Fruit fly (Drosophila melanogaster) Kc167 (cell line): Measurements from ENCODE around the gene tal-1A.

Experiments
- Myc ChIP-seq: fragments of >200 bp; optimal IDR thresholded peaks from 2 replicates; lab custom pipeline; 2017; ENCODE audit warnings: missing external identifiers
- Sin3A ChIP-seq: fragments of >200 bp; optimal IDR thresholded peaks from 2 replicates; lab custom pipeline; 2018; ENCODE audit warnings: missing external identifiers
- h ChIP-seq: fragments of >200 bp; optimal IDR thresholded peaks from 3 replicates; lab custom pipeline; 2018; ENCODE audit warnings: missing external identifiers
- insv ChIP-seq: fragments of >200 bp; optimal IDR thresholded peaks from 3 replicates; lab custom pipeline; 2018; ENCODE audit warnings: missing external identifiers
- psq ChIP-seq: fragments of >200 bp; optimal IDR thresholded peaks from 2 replicates; lab custom pipeline; 2017; ENCODE audit warnings: missing external identifiers
- ttk ChIP-seq: sonication (Bioruptor generic); optimal IDR thresholded peaks from 2 replicates; lab custom pipeline; 2017; ENCODE audit warnings: missing external identifiers

tal-1A gene

DNA sequence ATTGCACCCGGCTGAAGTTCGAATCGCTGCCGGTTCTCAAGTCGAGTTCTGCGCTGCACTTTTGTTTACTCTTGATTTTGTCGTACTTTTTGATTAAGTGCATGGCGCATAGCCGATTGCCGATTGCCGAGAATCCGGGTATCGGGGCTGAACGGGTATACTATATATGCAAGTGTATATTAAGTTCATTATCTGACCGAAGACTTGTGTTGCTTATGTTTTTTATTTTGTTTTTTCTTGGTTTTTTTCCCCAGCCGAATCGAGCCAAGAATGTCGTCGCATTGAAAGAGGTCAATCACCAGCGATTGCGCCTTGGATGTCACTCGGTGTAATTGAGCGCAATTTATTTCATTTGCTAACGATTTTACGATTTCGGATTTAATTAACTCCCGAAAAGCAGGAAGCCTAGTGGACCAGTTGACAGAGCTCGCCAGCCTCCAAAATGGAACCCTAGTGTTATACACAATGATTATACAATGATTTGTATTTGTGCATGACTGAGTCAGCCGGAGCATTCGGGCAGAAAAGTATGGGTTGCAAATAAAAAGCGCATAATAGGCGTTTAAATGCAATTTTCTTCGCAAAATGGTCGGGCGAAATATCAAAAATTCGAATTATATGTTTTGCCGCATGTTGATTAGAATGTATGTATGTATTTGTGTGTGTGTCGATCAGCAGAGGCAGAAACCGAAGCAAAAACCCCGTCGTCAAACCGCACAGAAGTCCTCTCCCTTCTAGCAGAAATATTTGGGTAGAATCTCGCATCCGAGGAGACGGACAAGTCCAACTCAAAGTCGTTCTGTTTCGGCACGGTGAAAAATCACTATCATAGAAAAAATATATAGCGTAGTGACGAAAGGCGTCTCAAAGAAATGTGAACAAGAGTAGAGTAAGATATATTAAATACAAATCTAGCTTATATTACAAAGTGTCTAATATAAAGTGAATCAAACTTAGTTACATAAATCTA is 15.3 kb downstream of the tal-1A start, which contains the start of gene Mst87F:
TSS of gene Mst87F (minus strand) at position 56 of the 970 bp plus-strand sequence.
- TF ChIP-seq h (lab: Kevin White, UChicago) (no peak), psq (lab: Kevin White, UChicago) (no peak), ttk (lab: Kevin White, UChicago) (no peak), insv (lab: Kevin White, UChicago) (no peak), Myc (lab: Kevin White, UChicago) (no peak), Sin3A (lab: Kevin White, UChicago) (no peak)

DNA sequence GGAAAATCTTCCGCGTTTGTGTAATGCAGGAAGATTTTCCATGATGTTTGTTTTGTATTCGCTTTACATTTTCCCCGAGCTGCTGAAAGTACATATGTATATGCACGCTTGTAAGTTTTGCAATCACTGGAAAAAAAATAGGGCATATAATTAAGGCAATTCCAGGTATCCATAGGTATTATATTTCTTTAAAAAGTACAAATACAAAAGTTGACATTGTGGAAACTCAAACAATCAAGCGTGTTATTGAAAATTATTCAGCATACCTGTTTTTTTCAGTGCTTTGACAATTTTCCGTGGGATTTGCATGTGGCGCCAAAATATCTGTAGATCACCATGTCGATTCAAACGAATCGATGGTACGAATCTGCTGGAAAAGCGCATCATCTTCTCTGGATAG is 18.1 kb downstream of the tal-1A start:
- TF ChIP-seq Myc (lab: Kevin White, UChicago), result no peak
- TF ChIP-seq insv (lab: Kevin White, UChicago), result no peak
- TF ChIP-seq h (lab: Kevin White, UChicago), result no peak

dm6 chr3R:13831596-13832119 is 18.7 kb downstream of the tal-1A start:
- TF ChIP-seq insv (lab: Kevin White, UChicago) (no peak), Sin3A (lab: Kevin White, UChicago) (no peak), Myc (lab: Kevin White, UChicago) (no peak), ttk (lab: Kevin White, UChicago) (no peak), psq (lab: Kevin White, UChicago) (no peak), h (lab: Kevin White, UChicago) (no peak)

dm6 chr3R:13832950-13833349 is 20.0 kb downstream of the tal-1A start:
- no peak for TF ChIP-seq ttk (lab: Kevin White, UChicago)
- no peak for TF ChIP-seq Myc (lab: Kevin White, UChicago)
- TF ChIP-seq insv (lab: Kevin White, UChicago), result no peak
- no peak for TF ChIP-seq psq (lab: Kevin White, UChicago)
- no peak for TF ChIP-seq Sin3A (lab: Kevin White, UChicago)
- TF ChIP-seq h (lab: Kevin White, UChicago), result no peak

DNA sequence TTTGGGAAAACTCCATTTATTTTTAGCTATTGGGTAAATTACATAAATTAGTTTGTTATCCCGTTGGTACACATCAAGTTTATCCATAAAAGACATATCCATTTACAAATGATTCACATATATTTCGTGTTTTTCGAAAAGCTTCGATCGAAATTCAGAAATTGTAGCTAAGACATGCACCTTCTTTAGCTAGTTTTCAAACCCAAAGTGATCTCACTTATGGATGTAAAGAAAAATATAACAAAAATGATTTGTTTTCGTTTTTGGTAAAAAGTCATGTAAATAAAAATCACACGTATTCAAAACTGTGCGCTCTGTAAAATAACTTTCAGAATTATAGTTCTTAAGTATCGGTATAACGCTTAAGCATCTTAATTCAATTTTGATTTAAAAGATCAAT is 20.6 kb downstream of the tal-1A start:
- TF ChIP-seq insv (lab: Kevin White, UChicago), result no peak
- no peak for TF ChIP-seq Myc (lab: Kevin White, UChicago)
- no peak for TF ChIP-seq ttk (lab: Kevin White, UChicago)
- TF ChIP-seq h (lab: Kevin White, UChicago), result no peak
- TF ChIP-seq Sin3A (lab: Kevin White, UChicago), result no peak
- no peak for TF ChIP-seq psq (lab: Kevin White, UChicago)

- TF ChIP-seq Myc (lab: Kevin White, UChicago) (no peak), Sin3A (lab: Kevin White, UChicago) (no peak), psq (lab: Kevin White, UChicago) (no peak), insv (lab: Kevin White, UChicago) (no peak), h (lab: Kevin White, UChicago) (no peak), ttk (lab: Kevin White, UChicago) (no peak)
These were observed 21.6 kb downstream of the tal-1A start for dm6 chr3R:13834551-13834950.

dm6 chr3R:13837807-13838206 is 24.9 kb downstream of the tal-1A start, which contains the start of gene Nsf2:
Nsf2 (minus strand) TSS chr3R:13837991.
- TF ChIP-seq Sin3A (lab: Kevin White, UChicago) (no peak), h (lab: Kevin White, UChicago) (no peak), Myc (lab: Kevin White, UChicago) (no peak), ttk (lab: Kevin White, UChicago) (no peak), psq (lab: Kevin White, UChicago) (no peak), insv (lab: Kevin White, UChicago) (no peak)

DNA sequence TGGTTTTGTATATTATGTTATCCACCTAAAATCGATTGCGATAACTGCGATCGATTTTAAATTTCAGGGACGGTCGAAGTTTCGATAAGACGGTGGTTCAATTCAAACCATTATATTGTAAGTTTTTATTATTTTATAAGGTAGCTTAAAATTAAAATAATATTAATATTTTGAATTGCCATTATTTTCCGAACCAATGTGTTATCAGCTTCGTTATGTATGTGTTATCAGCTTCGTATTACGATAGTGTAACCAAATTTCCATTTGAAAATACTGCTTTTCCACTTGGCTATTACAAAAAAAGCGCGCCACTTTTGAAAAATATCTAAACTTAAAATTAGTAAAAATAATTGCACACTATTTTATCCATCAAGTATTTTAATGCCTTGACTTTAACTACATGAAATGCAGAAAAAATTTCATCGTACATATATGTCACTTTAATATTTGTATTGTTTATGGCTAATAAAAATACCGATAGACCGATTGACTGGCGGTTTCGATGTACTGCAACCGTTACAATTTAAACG is 27.0 kb downstream of the tal-1A start, which contains the start of gene CG31495:
TSS of gene CG31495 (minus strand) at position 52 of the 530 bp plus-strand sequence.
- TF ChIP-seq psq (lab: Kevin White, UChicago), result no peak
- no peak for TF ChIP-seq ttk (lab: Kevin White, UChicago)
- no peak for TF ChIP-seq Myc (lab: Kevin White, UChicago)
- TF ChIP-seq insv (lab: Kevin White, UChicago), result no peak
- TF ChIP-seq h (lab: Kevin White, UChicago), result no peak
- no peak for TF ChIP-seq Sin3A (lab: Kevin White, UChicago)

DNA sequence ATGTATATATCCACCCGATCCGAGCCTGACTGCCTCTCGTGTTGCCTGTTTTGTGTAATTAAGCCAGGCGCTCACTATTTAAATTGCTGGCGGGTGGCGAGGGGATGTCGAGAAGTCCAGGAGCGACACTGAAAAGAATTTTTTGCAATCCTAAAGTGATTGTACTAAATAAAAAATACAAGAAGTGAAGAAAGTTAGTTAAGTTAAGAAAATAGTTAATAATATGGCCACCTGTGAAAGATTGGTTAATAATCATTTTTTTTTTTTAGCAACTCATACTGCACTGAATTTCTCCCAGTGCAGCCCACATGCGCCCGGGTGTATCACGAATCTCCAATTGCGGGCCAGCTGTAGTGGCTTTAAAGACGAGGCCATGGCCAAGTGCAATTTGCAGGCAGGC is 28.0 kb downstream of the tal-1A start:
- TF ChIP-seq ttk (lab: Kevin White, UChicago) (no peak), Myc (lab: Kevin White, UChicago) (no peak), psq (lab: Kevin White, UChicago) (no peak), Sin3A (lab: Kevin White, UChicago) (no peak), h (lab: Kevin White, UChicago) (no peak), insv (lab: Kevin White, UChicago) (no peak)

DNA sequence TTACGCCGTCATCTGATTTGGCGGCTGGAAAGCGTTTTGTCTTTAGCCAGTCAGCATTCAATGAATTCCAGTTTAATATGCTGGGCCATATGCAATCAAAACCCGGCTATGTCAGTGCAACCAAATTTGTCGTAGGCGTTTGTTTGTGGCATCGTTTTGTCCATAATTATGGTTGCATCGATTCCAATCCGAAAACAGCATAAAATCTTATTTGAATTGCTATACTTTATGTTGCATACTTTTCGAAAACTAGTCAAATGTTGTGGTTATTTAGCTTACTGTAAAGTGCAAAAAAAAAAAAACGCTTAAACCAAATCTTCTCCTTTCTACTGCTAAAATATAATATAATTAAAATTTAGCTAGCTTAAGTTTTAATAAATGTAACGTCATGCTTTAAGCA is 29.6 kb downstream of the tal-1A start:
- no peak for TF ChIP-seq h (lab: Kevin White, UChicago)

dm6 chr3R:13843611-13844010 is 30.7 kb downstream of the tal-1A start:
- TF ChIP-seq Sin3A (lab: Kevin White, UChicago), result no peak
- no peak for TF ChIP-seq Myc (lab: Kevin White, UChicago)
